Fruit fly (Drosophila melanogaster) whole organism, embryonic: ENCODE results near the gene Prm.

Experiments used
- CG10543 ChIP-seq: fragments of 200-800 bp; sonication (Bioruptor generic); optimal IDR thresholded peaks from 3 replicates; lab custom pipeline; 2017; ENCODE audit warnings: missing biosample characterization, mild to moderate bottlenecking, missing genetic modification characterization, moderate library complexity
- CG10565 ChIP-seq: fragments of 200-800 bp; sonication (Bioruptor generic); optimal IDR thresholded peaks from 3 replicates; lab custom pipeline; 2016; ENCODE audit warnings: missing biosample characterization, mild to moderate bottlenecking, missing genetic modification characterization
- CG14965 ChIP-seq: fragments of 200-800 bp; sonication (Bioruptor generic); optimal IDR thresholded peaks from 2 replicates; lab custom pipeline; 2016; ENCODE audit warnings: missing biosample characterization, missing genetic modification characterization, borderline replicate concordance
- CG15696 ChIP-seq: fragments of 200-800 bp; sonication (Bioruptor generic); optimal IDR thresholded peaks from 2 replicates; lab custom pipeline; 2019; ENCODE audit warnings: missing biosample characterization, mild to moderate bottlenecking, missing genetic modification characterization, moderate library complexity
- CG16813 ChIP-seq: fragments of 200-800 bp; sonication (Bioruptor generic); IDR thresholded peaks from 3 replicates; pipeline ENCODE4 v1.3.6; 2022; ENCODE audit warnings: missing biosample characterization, missing genetic modification characterization; ENCODE audit not compliant: partially characterized antibody
- CG18476 ChIP-seq: fragments of 200-800 bp; sonication (Bioruptor generic); optimal IDR thresholded peaks from 2 replicates; lab custom pipeline; 2016; ENCODE audit warnings: missing biosample characterization, mild to moderate bottlenecking, missing genetic modification characterization
- CG2678 ChIP-seq: fragments of 200-800 bp; sonication (Bioruptor generic); optimal IDR thresholded peaks from 3 replicates; lab custom pipeline; 2019; ENCODE audit warnings: missing biosample characterization, mild to moderate bottlenecking, missing genetic modification characterization, moderate library complexity
- CG31441 ChIP-seq: fragments of 200-800 bp; sonication (Bioruptor generic); IDR thresholded peaks from 2 replicates; pipeline ENCODE4 v1.3.6; 2022; ENCODE audit warnings: missing biosample characterization, missing genetic modification characterization
- CG34376 ChIP-seq: fragments of 200-800 bp; sonication (Bioruptor generic); optimal IDR thresholded peaks from 2 replicates; lab custom pipeline; 2018; ENCODE audit warnings: missing biosample characterization, mild to moderate bottlenecking, missing genetic modification characterization
- CG34422 ChIP-seq: fragments of 200-800 bp; sonication (Bioruptor generic); IDR thresholded peaks from 3 replicates; pipeline ENCODE4 v1.3.6; 2022; ENCODE audit warnings: missing biosample characterization, missing genetic modification characterization
- CG42726 ChIP-seq: fragments of 200-800 bp; sonication (Bioruptor generic); IDR thresholded peaks from 2 replicates; pipeline ENCODE4 v1.3.6; 2022; ENCODE audit warnings: missing biosample characterization, missing genetic modification characterization; ENCODE audit not compliant: partially characterized antibody
- CG9215 ChIP-seq: fragments of 200-800 bp; sonication (Bioruptor generic); IDR thresholded peaks from 2 replicates; pipeline ENCODE4 v1.3.6; 2022; ENCODE audit warnings: missing biosample characterization, missing genetic modification characterization
- CG9609 ChIP-seq: fragments of 200-800 bp; sonication (Bioruptor generic); optimal IDR thresholded peaks from 3 replicates; lab custom pipeline; 2016; ENCODE audit warnings: missing biosample characterization, missing genetic modification characterization
- CHES-1-like ChIP-seq: fragments of 200-800 bp; sonication (Bioruptor generic); optimal IDR thresholded peaks from 2 replicates; lab custom pipeline; 2016; ENCODE audit warnings: missing biosample characterization, missing genetic modification characterization
- Chrac-16 ChIP-seq: fragments of 200-800 bp; sonication (Bioruptor generic); optimal IDR thresholded peaks from 3 replicates; lab custom pipeline; 2016; ENCODE audit warnings: missing biosample characterization, missing genetic modification characterization
- Deaf1 ChIP-seq: fragments of 200-800 bp; optimal IDR thresholded peaks from 3 replicates; lab custom pipeline; 2019; ENCODE audit warnings: missing biosample characterization, mild to moderate bottlenecking, missing genetic modification characterization, moderate library complexity
- Dfd ChIP-seq, 2 experiments: fragments of >200 bp; optimal IDR thresholded peaks; 2 replicates each; lab custom pipeline; 2017; ENCODE audit warnings: missing biosample characterization in 2 of 2, missing genetic modification characterization in 2 of 2
- Fer3 ChIP-seq: fragments of 200-800 bp; sonication (Bioruptor generic); optimal IDR thresholded peaks from 2 replicates; lab custom pipeline; 2018; ENCODE audit warnings: missing biosample characterization, mild to moderate bottlenecking, missing genetic modification characterization, moderate library complexity
- HLHmδ ChIP-seq: fragments of 200-800 bp; sonication (Bioruptor generic); optimal IDR thresholded peaks from 2 replicates; lab custom pipeline; 2018; ENCODE audit warnings: missing biosample characterization, mild to moderate bottlenecking, missing genetic modification characterization, moderate library complexity
- Hr78 ChIP-seq, 2 experiments: fragments of 200-800 bp in 1 of 2; fragments of >200 bp in 1 of 2; sonication (Bioruptor generic) in 1 of 2; optimal IDR thresholded peaks; 2 replicates each; lab custom pipeline; 2017 to 2019; ENCODE audit warnings: missing biosample characterization in 2 of 2, missing genetic modification characterization in 2 of 2, mild to moderate bottlenecking in 1 of 2, moderate library complexity in 1 of 2
- Kr ChIP-seq: fragments of 200-800 bp; sonication (Bioruptor generic); optimal IDR thresholded peaks from 2 replicates; lab custom pipeline; 2017; ENCODE audit warnings: missing biosample characterization, mild to moderate bottlenecking, missing genetic modification characterization
- Myb ChIP-seq: fragments of 200-800 bp; sonication (Bioruptor generic); optimal IDR thresholded peaks from 2 replicates; lab custom pipeline; 2016; ENCODE audit warnings: missing biosample characterization, missing genetic modification characterization
- NK7.1 ChIP-seq: fragments of 200-800 bp; sonication (Bioruptor generic); optimal IDR thresholded peaks from 3 replicates; lab custom pipeline; 2016; ENCODE audit warnings: missing biosample characterization, missing genetic modification characterization
- Nf-YA ChIP-seq: fragments of 200-800 bp; sonication (Bioruptor generic); IDR thresholded peaks from 2 replicates; pipeline ENCODE4 v1.3.6; 2022; ENCODE audit warnings: missing biosample characterization, missing genetic modification characterization
- Pdp1 ChIP-seq, 2 experiments: fragments of 200-800 bp; sonication (Bioruptor generic); optimal IDR thresholded peaks; 3 replicates each; lab custom pipeline; 2016; ENCODE audit warnings: missing biosample characterization in 2 of 2, missing genetic modification characterization in 2 of 2, mild to moderate bottlenecking in 1 of 2, moderate library complexity in 1 of 2
- Ravus ChIP-seq: fragments of 200-800 bp; sonication (Bioruptor generic); IDR thresholded peaks from 2 replicates; pipeline ENCODE4 v1.3.6; 2022; ENCODE audit warnings: missing biosample characterization, missing genetic modification characterization
- Rx ChIP-seq: fragments of 200-800 bp; sonication (Bioruptor generic); IDR thresholded peaks from 2 replicates; pipeline ENCODE4 v1.3.6; 2022; ENCODE audit warnings: missing biosample characterization, missing genetic modification characterization
- TFAM ChIP-seq: fragments of 200-800 bp; sonication (Bioruptor generic); optimal IDR thresholded peaks from 2 replicates; lab custom pipeline; 2017; ENCODE audit warnings: missing biosample characterization, missing genetic modification characterization, inconsistent platforms
- Tbp ChIP-seq: fragments of >200 bp; optimal IDR thresholded peaks from 2 replicates; lab custom pipeline; 2018; ENCODE audit warnings: missing biosample characterization, missing genetic modification characterization
- Trl ChIP-seq, 3 experiments: fragments of >200 bp in 2 of 3; fragments of 200-800 bp in 1 of 3; sonication (Bioruptor generic) in 1 of 3; optimal IDR thresholded peaks; 2 replicates in 1 of 3; 3 replicates in 2 of 3; lab custom pipeline; 2016 to 2017; ENCODE audit warnings: missing biosample characterization in 1 of 3, missing genetic modification characterization in 1 of 3
- ab ChIP-seq: fragments of 200-800 bp; sonication (Bioruptor generic); optimal IDR thresholded peaks from 2 replicates; lab custom pipeline; 2016; ENCODE audit warnings: missing biosample characterization, missing genetic modification characterization
- ash1 ChIP-seq: fragments of 200-800 bp; sonication (Bioruptor generic); optimal IDR thresholded peaks from 2 replicates; lab custom pipeline; 2018; ENCODE audit warnings: missing biosample characterization, mild to moderate bottlenecking, missing genetic modification characterization
- bigmax ChIP-seq: fragments of 200-800 bp; sonication (Bioruptor generic); optimal IDR thresholded peaks from 2 replicates; lab custom pipeline; 2018; ENCODE audit warnings: missing biosample characterization, mild to moderate bottlenecking, missing genetic modification characterization
- chinmo ChIP-seq: fragments of 200-800 bp; sonication (Bioruptor generic); IDR thresholded peaks from 4 replicates; pipeline ENCODE4 v1.3.6; 2022; ENCODE audit warnings: missing biosample characterization, missing genetic modification characterization; ENCODE audit not compliant: partially characterized antibody
- exex ChIP-seq: fragments of 200-800 bp; sonication (Bioruptor generic); optimal IDR thresholded peaks from 4 replicates; lab custom pipeline; 2018; ENCODE audit warnings: missing biosample characterization, mild to moderate bottlenecking, missing genetic modification characterization, moderate library complexity
- grn ChIP-seq: fragments of 200-800 bp; sonication (Bioruptor generic); optimal IDR thresholded peaks from 3 replicates; lab custom pipeline; 2017; ENCODE audit warnings: missing biosample characterization, missing genetic modification characterization
- gt ChIP-seq: fragments of 200-800 bp; sonication (Bioruptor generic); IDR thresholded peaks from 2 replicates; pipeline ENCODE4 v1.3.6; 2022; ENCODE audit warnings: missing biosample characterization, missing genetic modification characterization
- hth ChIP-seq: fragments of >200 bp; optimal IDR thresholded peaks from 2 replicates; lab custom pipeline; 2017; ENCODE audit warnings: inconsistent platforms
- knrl ChIP-seq: fragments of 200-800 bp; sonication (Bioruptor generic); IDR thresholded peaks from 3 replicates; pipeline ENCODE4 v1.3.6; 2022; ENCODE audit warnings: missing biosample characterization, missing genetic modification characterization; ENCODE audit not compliant: partially characterized antibody
- repo ChIP-seq: fragments of 200-800 bp; sonication (Bioruptor generic); optimal IDR thresholded peaks from 2 replicates; lab custom pipeline; 2016; ENCODE audit warnings: missing biosample characterization, missing genetic modification characterization
- sens ChIP-seq: fragments of 200-800 bp; sonication (Bioruptor generic); peaks from one replicate; lab custom pipeline; 2016; ENCODE audit warnings: missing biosample characterization, missing genetic modification characterization
- slbo ChIP-seq: fragments of 200-800 bp; sonication (Bioruptor generic); IDR thresholded peaks from 2 replicates; pipeline ENCODE4 v1.3.6; 2022; ENCODE audit warnings: missing biosample characterization, missing genetic modification characterization
- stc ChIP-seq: fragments of 200-800 bp; sonication (Bioruptor generic); IDR thresholded peaks from 2 replicates; pipeline ENCODE4 v1.3.6; 2022; ENCODE audit warnings: missing biosample characterization, missing genetic modification characterization
- sug ChIP-seq: fragments of 200-800 bp; optimal IDR thresholded peaks from 2 replicates; lab custom pipeline; 2019; ENCODE audit warnings: missing biosample characterization, mild to moderate bottlenecking, missing genetic modification characterization, moderate library complexity
- vfl ChIP-seq: fragments of 200-800 bp; sonication (Bioruptor generic); optimal IDR thresholded peaks from 2 replicates; lab custom pipeline; 2016; ENCODE audit warnings: missing biosample characterization, missing genetic modification characterization
- z ChIP-seq: fragments of 200-800 bp; sonication (Bioruptor generic); IDR thresholded peaks from 3 replicates; pipeline ENCODE4 v1.3.6; 2022; ENCODE audit warnings: missing biosample characterization, missing genetic modification characterization
- zen2 ChIP-seq: fragments of 200-800 bp; sonication (Bioruptor generic); IDR thresholded peaks from 3 replicates; pipeline ENCODE4 v1.3.6; 2022; ENCODE audit warnings: missing biosample characterization, missing genetic modification characterization; ENCODE audit not compliant: partially characterized antibody
- zfh1 ChIP-seq: fragments of 200-800 bp; sonication (Bioruptor generic); IDR thresholded peaks from 3 replicates; pipeline ENCODE4 v1.3.6; 2022; ENCODE audit warnings: missing biosample characterization, missing genetic modification characterization

The Prm gene

DNA sequence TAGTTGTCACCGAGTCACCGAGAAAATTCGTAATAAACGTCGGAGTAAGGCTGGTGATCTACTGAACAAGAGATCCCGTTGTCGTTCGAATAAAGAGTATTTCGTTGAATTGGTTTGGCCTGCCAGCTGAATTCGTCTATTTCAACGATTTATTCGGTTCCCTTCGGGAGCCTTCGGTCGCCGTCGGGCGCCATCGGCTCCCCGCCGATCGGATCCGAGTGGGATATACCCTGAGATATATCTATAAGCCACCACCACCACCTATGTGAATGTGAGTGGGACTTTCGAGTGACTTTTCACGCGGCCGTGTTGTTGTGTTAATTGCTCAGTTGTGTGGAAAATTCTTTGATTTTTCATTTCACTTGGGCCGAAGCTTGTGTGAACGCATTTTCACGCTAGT is at the start of gene Prm:
Gene Prm (minus strand): TSS at position 101 of the 400 bp plus-strand sequence.
- TF ChIP-seq repo (GFP tag; lab: Kevin White, UChicago) (no peak), CG34422 (GFP tag; lab: Robert Waterston, UW) (no peak), Deaf1 (tag; lab: Kevin White, UChicago) (peak; percentile 97), z (GFP tag; lab: Robert Waterston, UW) (peak; percentile 95), CG42726 (no peak), Dfd (GFP tag; optimal IDR thresholded peaks at IDR 0.05; lab: Kevin White, UChicago) (no peak), gt (GFP tag; lab: Robert Waterston, UW) (no peak), CG10543 (GFP tag; lab: Kevin White, UChicago) (peak; percentile 58), CG16813 (GFP tag; lab: Robert Waterston, UW) (no peak), chinmo (GFP tag; lab: Robert Waterston, UW) (0 out of 4 replicates have a peak, but pooled peaks have one; percentile 40), slbo (GFP tag; lab: Robert Waterston, UW) (no peak)

DNA sequence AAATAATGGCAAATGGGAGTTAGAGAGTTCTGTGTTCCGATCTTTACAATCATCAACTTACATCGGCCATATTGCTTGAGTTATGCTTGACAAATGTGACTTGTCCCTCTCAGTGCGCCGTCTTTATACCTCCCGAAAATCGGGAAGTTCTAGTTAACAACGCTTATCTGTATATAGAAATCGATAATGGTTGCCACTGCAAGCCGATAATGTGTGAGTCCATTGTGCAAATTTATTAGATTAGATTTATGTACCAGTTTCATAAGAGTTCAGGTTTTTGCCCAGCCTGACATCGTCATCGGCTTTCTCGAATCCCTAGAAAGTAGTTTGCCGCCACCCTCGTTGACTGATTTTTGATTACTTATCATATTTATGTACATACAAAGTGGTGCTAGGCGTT is 43.3 kb upstream of the Prm start, which contains the start of gene Acbp5:
Gene Acbp5 (minus strand): TSS at position 101 of the 400 bp plus-strand sequence.
- TF ChIP-seq Pdp1 (GFP tag; optimal IDR thresholded peaks at IDR 0.05; lab: Kevin White, UChicago): peak in 1 of 2 experiments; percentile 5
- TF ChIP-seq exex (tag; lab: Kevin White, UChicago): peak; percentile 53
- no peak for TF ChIP-seq CG15696
- TF ChIP-seq, all 482 proteins: peak for 2

DNA sequence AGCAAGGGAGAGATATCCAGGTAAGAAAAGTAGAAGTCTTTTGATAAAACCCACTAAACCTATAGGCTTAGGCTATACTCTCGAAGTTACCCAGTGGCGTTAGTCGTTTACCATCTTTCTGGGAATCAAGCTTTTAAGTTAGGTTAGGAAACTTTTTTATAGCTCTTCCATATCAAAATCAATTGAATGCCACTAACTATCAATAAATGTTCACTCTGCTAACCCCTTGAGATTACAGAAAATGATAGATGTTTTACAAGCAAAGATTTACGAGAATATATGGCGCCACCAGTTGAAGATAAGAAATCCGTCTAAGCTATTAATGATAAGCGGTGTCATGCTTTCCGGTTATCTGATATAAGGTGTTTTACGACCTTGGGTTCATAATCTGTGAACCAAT is 42.6 kb upstream of the Prm start:
- no peak for TF ChIP-seq Nf-YA (GFP tag; lab: Robert Waterston, UW)
- TF ChIP-seq CHES-1-like (GFP tag; lab: Kevin White, UChicago): no peak
- no peak for TF ChIP-seq Kr (GFP tag; lab: Kevin White, UChicago)
- peak; percentile 40 for TF ChIP-seq sens
- no peak for TF ChIP-seq Tbp (GFP tag; lab: Kevin White, UChicago)
- no peak for TF ChIP-seq vfl (GFP tag; lab: Kevin White, UChicago)
- no peak for TF ChIP-seq Trl (optimal IDR thresholded peaks at IDR 0.05; lab: Kevin White, UChicago)
- TF ChIP-seq Trl (GFP tag; optimal IDR thresholded peaks at IDR 0.05; lab: Kevin White, UChicago): no peak
- no peak for TF ChIP-seq CG18476 (GFP tag; lab: Kevin White, UChicago)
- TF ChIP-seq Rx (GFP tag; lab: Robert Waterston, UW): no peak
- no peak for TF ChIP-seq Myb (GFP tag; lab: Kevin White, UChicago)
- peak in 1 of 2 experiments; percentile 13 for TF ChIP-seq Hr78 (GFP tag; optimal IDR thresholded peaks at IDR 0.05; lab: Kevin White, UChicago)
- no peak for TF ChIP-seq stc (GFP tag; lab: Robert Waterston, UW)
- TF ChIP-seq Fer3 (tag; lab: Kevin White, UChicago): no peak
- no peak for TF ChIP-seq TFAM (GFP tag; lab: Kevin White, UChicago)
- no peak for TF ChIP-seq knrl (GFP tag; lab: Robert Waterston, UW)
- no peak for TF ChIP-seq zen2 (GFP tag; lab: Robert Waterston, UW)
- TF ChIP-seq bigmax: peak; percentile 59
- TF ChIP-seq CG9609: no peak
- TF ChIP-seq grn: peak; percentile 69
- no peak for TF ChIP-seq hth (lab: Kevin White, UChicago)
- TF ChIP-seq CG9215 (GFP tag; lab: Robert Waterston, UW): no peak
- TF ChIP-seq NK7.1: no peak
- TF ChIP-seq CG2678: peak; percentile 6
- TF ChIP-seq HLHmδ (GFP tag; lab: Kevin White, UChicago): no peak
- no peak for TF ChIP-seq CG31441 (GFP tag; lab: Robert Waterston, UW)
- peak; percentile 84 for TF ChIP-seq CG34376 (GFP tag; lab: Kevin White, UChicago)
- TF ChIP-seq CG10565 (GFP tag; lab: Kevin White, UChicago): no peak
- TF ChIP-seq sug: peak; percentile 44
- TF ChIP-seq ash1 (GFP tag; lab: Kevin White, UChicago): no peak
- TF ChIP-seq Ravus (GFP tag; lab: Robert Waterston, UW): no peak
- TF ChIP-seq Chrac-16 (GFP tag; lab: Kevin White, UChicago): no peak
- TF ChIP-seq exex (tag; lab: Kevin White, UChicago): peak; percentile 94
- no peak for TF ChIP-seq zfh1
- TF ChIP-seq CG14965: no peak
- no peak for TF ChIP-seq ab (GFP tag; lab: Kevin White, UChicago)
